Worm (Caenorhabditis elegans) whole organism, L2 larva: ENCODE data around the gene D2096.5.

ENCODE experiments used
- ama-1 ChIP-seq: fragments of 150-350 bp; optimal IDR thresholded peaks from 2 replicates; lab custom pipeline; 2018; ENCODE audit warnings: inconsistent platforms
- nhr-11 ChIP-seq: fragments of 150-350 bp; optimal IDR thresholded peaks from 2 replicates; lab custom pipeline; 2014; ENCODE audit warnings: missing biosample characterization, missing genetic modification characterization
- nhr-12 ChIP-seq: fragments of 150-350 bp; optimal IDR thresholded peaks from 2 replicates; lab custom pipeline; 2014; ENCODE audit warnings: missing biosample characterization, missing genetic modification characterization
- unc-62 ChIP-seq: fragments of 150-350 bp; optimal IDR thresholded peaks from 2 replicates; lab custom pipeline; 2014; ENCODE audit warnings: missing biosample characterization, missing genetic modification reagents, missing genetic modification characterization
- ztf-1 ChIP-seq: fragments of 200-800 bp; sonication (Bioruptor generic); conservative IDR thresholded peaks from 2 replicates; pipeline ENCODE4 v1.3.6; 2022; ENCODE audit warnings: missing genetic modification characterization, missing compliant biosample characterization

- no peak for TF ChIP-seq unc-62 (GFP tag; lab: Kevin White, UChicago)
- no peak for TF ChIP-seq ama-1 (lab: Kevin White, UChicago)
- no peak for TF ChIP-seq ztf-1 (GFP tag; lab: Robert Waterston, UW)
- TF ChIP-seq nhr-11: no peak
- TF ChIP-seq nhr-12 (tag; lab: Kevin White, UChicago): no peak
Measured at ce11 chrIV:8317800-8318199, 41.8 kb downstream of the D2096.5 start.
